Fruit fly (Drosophila melanogaster): ENCODE data around the gene CG9168.
A peak's percentile ranks its signal among the peaks of the same experiment; 100 is the strongest.

Gene CG9168

dm6 chr3L:1376014-1376745, 34.7 kb upstream of the CG9168 start (continued):
- TF ChIP-seq pfk (GFP tag; optimal IDR thresholded peaks at IDR 0.05): no peak
- peak; percentile 65 for TF ChIP-seq gem (tag; optimal IDR thresholded peaks at IDR 0.05)
- TF ChIP-seq zfh1 (GFP tag; IDR thresholded peaks at IDR 0.05): peak; percentile 53; the same call in 1 of the 3 replicates
- no peak for TF ChIP-seq pros (GFP tag; optimal IDR thresholded peaks at IDR 0.05)
- TF ChIP-seq CG10462 (GFP tag; optimal IDR thresholded peaks at IDR 0.05): peak; percentile 23
- TF ChIP-seq z (GFP tag; IDR thresholded peaks at IDR 0.05): 0 out of 3 replicates have a peak, but pooled peaks have one; percentile 21
- peak; percentile 21 for TF ChIP-seq CG4820 (GFP tag; optimal IDR thresholded peaks at IDR 0.05)
- TF ChIP-seq ci (GFP tag; IDR thresholded peaks at IDR 0.05): peak; percentile 69; the same call in 1 of the 3 replicates
- TF ChIP-seq sens (GFP tag): peak; percentile 93
- peak; percentile 49 for TF ChIP-seq CG17385 (GFP tag; optimal IDR thresholded peaks at IDR 0.05)
- TF ChIP-seq Fer3 (tag; optimal IDR thresholded peaks at IDR 0.05): peak; percentile 1
- peak; percentile 38; the same call in 1 of the 2 replicates for TF ChIP-seq inv (GFP tag; IDR thresholded peaks at IDR 0.05; ENCODE audit: partially characterized antibody)
- TF ChIP-seq salm (tag; optimal IDR thresholded peaks at IDR 0.05): peak; percentile 26
- TF ChIP-seq C15 (GFP tag; IDR thresholded peaks at IDR 0.05): no peak
- peak; percentile 29 for TF ChIP-seq CG10979 (tag; optimal IDR thresholded peaks at IDR 0.05)
- TF ChIP-seq dmrt11E (tag; optimal IDR thresholded peaks at IDR 0.05): peak; percentile 19
- TF ChIP-seq CG8290 (GFP tag; optimal IDR thresholded peaks at IDR 0.05): no peak
- peak in 1 of 2 experiments; percentile 56 for TF ChIP-seq CG8290 (tag; optimal IDR thresholded peaks at IDR 0.05)
- TF ChIP-seq CG7987 (GFP tag; optimal IDR thresholded peaks at IDR 0.05): no peak
- peak; percentile 65 for TF ChIP-seq CG14050 (GFP tag; IDR thresholded peaks at IDR 0.05)
- 0 out of 2 replicates have a peak, but pooled peaks have one; percentile 27 for TF ChIP-seq Bgb (GFP tag; IDR thresholded peaks at IDR 0.05; ENCODE audit: partially characterized antibody)
- TF ChIP-seq az2 (GFP tag; optimal IDR thresholded peaks at IDR 0.05): peak; percentile 33
- peak; percentile 60 for TF ChIP-seq PHDP (tag; optimal IDR thresholded peaks at IDR 0.05)
- peak; percentile 31 to 35 for TF ChIP-seq chif (GFP tag; optimal IDR thresholded peaks at IDR 0.05)
- peak; percentile 37; the same call in 1 of the 2 replicates for TF ChIP-seq CG14667 (GFP tag; IDR thresholded peaks at IDR 0.05)
- TF ChIP-seq slp2 (GFP tag; optimal IDR thresholded peaks at IDR 0.05): peak; percentile 50
- TF ChIP-seq CG4328 (GFP tag; optimal IDR thresholded peaks at IDR 0.05): no peak
- peak; percentile 2 for TF ChIP-seq disco-r (GFP tag; optimal IDR thresholded peaks at IDR 0.05)
- peak; percentile 38; the same call in 1 of the 3 replicates for TF ChIP-seq CG16813 (GFP tag; IDR thresholded peaks at IDR 0.05; ENCODE audit: partially characterized antibody)
- peak; percentile 34 for TF ChIP-seq CG17829 (tag; optimal IDR thresholded peaks at IDR 0.05)
- TF ChIP-seq ind (GFP tag; optimal IDR thresholded peaks at IDR 0.05): peak; percentile 23
- TF ChIP-seq gsb (GFP tag; IDR thresholded peaks at IDR 0.05): no peak
- peak; percentile 46 for TF ChIP-seq CG2678 (tag; optimal IDR thresholded peaks at IDR 0.05)
- peak in 1 of 2 experiments; percentile 70 for TF ChIP-seq Hr51 (GFP tag; optimal IDR thresholded peaks at IDR 0.05)
- peak; percentile 47 for TF ChIP-seq CG10209 (GFP tag; optimal IDR thresholded peaks at IDR 0.05)
- TF ChIP-seq eve (GFP tag; optimal IDR thresholded peaks at IDR 0.05): peak in 1 of 2 experiments; percentile 87
- 0 out of 2 replicates have a peak, but pooled peaks have one; percentile 30 for TF ChIP-seq CG7372 (GFP tag; IDR thresholded peaks at IDR 0.05)
- peak; percentile 60 for TF ChIP-seq CG12391 (tag; optimal IDR thresholded peaks at IDR 0.05)
- no peak for TF ChIP-seq NK7.1 (GFP tag; optimal IDR thresholded peaks at IDR 0.05)
- peak; percentile 59 for TF ChIP-seq BEAF-32 (GFP tag; optimal IDR thresholded peaks at IDR 0.05)
- TF ChIP-seq CG11695 (GFP tag; IDR thresholded peaks at IDR 0.05): 0 out of 3 replicates have a peak, but pooled peaks have one; percentile 33
- peak; percentile 68 for TF ChIP-seq hbn (GFP tag; IDR thresholded peaks at IDR 0.05; ENCODE audit: partially characterized antibody)
- peak; percentile 88 for TF ChIP-seq Dll (GFP tag; IDR thresholded peaks at IDR 0.05; ENCODE audit: partially characterized antibody)
- TF ChIP-seq CG13775 (GFP tag; optimal IDR thresholded peaks at IDR 0.05): peak; percentile 19
- no peak for TF ChIP-seq CG16779 (GFP tag; IDR thresholded peaks at IDR 0.05)
- peak; percentile 21 to 43 for TF ChIP-seq dpn (GFP tag; optimal IDR thresholded peaks at IDR 0.05)
- TF ChIP-seq phol (tag; optimal IDR thresholded peaks at IDR 0.05): peak; percentile 51
- peak; percentile 39 for TF ChIP-seq CoRest (tag; optimal IDR thresholded peaks at IDR 0.05)

All from whole organism, embryonic.